Worm (Caenorhabditis elegans) whole organism, late embryonic: Measurements from ENCODE around the gene F44E2.6.
A peak's percentile ranks its signal among the peaks of the same experiment; 100 is the strongest.

ENCODE experiments used
- C08G9.2 ChIP-seq: sonication (generic microtip); optimal IDR thresholded peaks from 2 replicates; lab custom pipeline; 2016; ENCODE audit warnings: mild to moderate bottlenecking, missing genetic modification characterization, moderate library complexity, missing compliant biosample characterization
- C38D4.7 ChIP-seq: fragments of 200-800 bp; sonication (Bioruptor generic); optimal IDR thresholded peaks from 2 replicates; lab custom pipeline; 2018; ENCODE audit warnings: mild to moderate bottlenecking, missing genetic modification characterization, moderate library complexity, missing compliant biosample characterization
- K02D7.2 ChIP-seq: sonication (generic microtip); optimal IDR thresholded peaks from 2 replicates; lab custom pipeline; 2017; ENCODE audit warnings: mild to moderate bottlenecking, missing genetic modification characterization, missing compliant biosample characterization
- T23F11.4 ChIP-seq: fragments of 200-800 bp; sonication (Bioruptor generic); optimal IDR thresholded peaks from 2 replicates; lab custom pipeline; 2018; ENCODE audit warnings: mild to moderate bottlenecking, missing genetic modification characterization, missing compliant biosample characterization
- Y22D7AL.16 ChIP-seq: sonication (generic microtip); optimal IDR thresholded peaks from 2 replicates; lab custom pipeline; 2016; ENCODE audit warnings: missing genetic modification characterization, missing compliant biosample characterization
- ama-1 ChIP-seq: fragments of 150-350 bp; optimal IDR thresholded peaks from 2 replicates; lab custom pipeline; 2014
- ceh-14 ChIP-seq: sonication (generic microtip); optimal IDR thresholded peaks from 2 replicates; lab custom pipeline; 2016; ENCODE audit warnings: missing genotype, missing genetic modification characterization, missing compliant biosample characterization
- ceh-18 ChIP-seq: sonication (generic microtip); optimal IDR thresholded peaks from 2 replicates; lab custom pipeline; 2016; ENCODE audit warnings: missing genetic modification characterization, missing compliant biosample characterization
- ceh-22 ChIP-seq: sonication (generic microtip); optimal IDR thresholded peaks from 2 replicates; lab custom pipeline; 2017; ENCODE audit warnings: missing biosample characterization, missing genetic modification characterization
- ceh-24 ChIP-seq: sonication (generic microtip); optimal IDR thresholded peaks from 2 replicates; lab custom pipeline; 2016; ENCODE audit warnings: mild to moderate bottlenecking, missing genetic modification characterization, missing compliant biosample characterization
- ceh-31 ChIP-seq: sonication (generic microtip); optimal IDR thresholded peaks from 2 replicates; lab custom pipeline; 2016; ENCODE audit warnings: missing genetic modification characterization, missing compliant biosample characterization
- ceh-34 ChIP-seq: sonication (generic microtip); optimal IDR thresholded peaks from 2 replicates; lab custom pipeline; 2016; ENCODE audit warnings: mild to moderate bottlenecking, missing genetic modification characterization, missing compliant biosample characterization
- ceh-45 ChIP-seq: fragments of 200-800 bp; sonication (Bioruptor generic); IDR thresholded peaks from 2 replicates; pipeline ENCODE4 v1.3.6; 2022; ENCODE audit warnings: missing genetic modification reagents, missing genetic modification characterization, missing compliant biosample characterization
- ceh-48 ChIP-seq: sonication (generic microtip); optimal IDR thresholded peaks from 2 replicates; lab custom pipeline; 2016; ENCODE audit warnings: missing genetic modification characterization, inconsistent platforms, missing compliant biosample characterization
- ceh-6 ChIP-seq: fragments of 200-800 bp; sonication (Bioruptor generic); optimal IDR thresholded peaks from 2 replicates; lab custom pipeline; 2018; ENCODE audit warnings: mild to moderate bottlenecking, missing genetic modification characterization, missing compliant biosample characterization
- ceh-9 ChIP-seq: sonication (generic microtip); optimal IDR thresholded peaks from 2 replicates; lab custom pipeline; 2016; ENCODE audit warnings: mild to moderate bottlenecking, missing genetic modification characterization, inconsistent platforms, missing compliant biosample characterization
- che-1 ChIP-seq: sonication (generic microtip); optimal IDR thresholded peaks from 2 replicates; lab custom pipeline; 2016; ENCODE audit warnings: mild to moderate bottlenecking, missing genetic modification characterization, missing compliant biosample characterization
- dve-1 ChIP-seq: sonication (generic microtip); optimal IDR thresholded peaks from 2 replicates; lab custom pipeline; 2017; ENCODE audit warnings: antibody characterized with exemption, mild to moderate bottlenecking, missing genetic modification characterization, missing compliant biosample characterization
- elt-4 ChIP-seq: sonication (generic microtip); optimal IDR thresholded peaks from 2 replicates; lab custom pipeline; 2016; ENCODE audit warnings: missing genetic modification characterization, missing compliant biosample characterization
- fkh-10 ChIP-seq: fragments of 150-350 bp; optimal IDR thresholded peaks from 2 replicates; lab custom pipeline; 2014; ENCODE audit warnings: missing biosample characterization, missing genetic modification reagents, missing genetic modification characterization
- fkh-6 ChIP-seq: sonication (generic microtip); optimal IDR thresholded peaks from 2 replicates; lab custom pipeline; 2016; ENCODE audit warnings: missing genetic modification characterization, missing compliant biosample characterization
- hlh-6 ChIP-seq: sonication (generic microtip); optimal IDR thresholded peaks from 2 replicates; lab custom pipeline; 2016; ENCODE audit warnings: missing genotype, missing genetic modification characterization, missing compliant biosample characterization
- hlh-8 ChIP-seq: sonication (generic microtip); optimal IDR thresholded peaks from 2 replicates; lab custom pipeline; 2016; ENCODE audit warnings: missing genotype, missing genetic modification characterization, missing compliant biosample characterization
- madf-2 ChIP-seq: sonication (generic microtip); optimal IDR thresholded peaks from 2 replicates; lab custom pipeline; 2017; ENCODE audit warnings: missing genetic modification characterization, missing compliant biosample characterization
- nfya-1 ChIP-seq: sonication (generic microtip); optimal IDR thresholded peaks from 2 replicates; lab custom pipeline; 2017; ENCODE audit warnings: missing genetic modification characterization, mild to moderate bottlenecking, missing compliant biosample characterization, antibody characterized with exemption, moderate library complexity
- nhr-11 ChIP-seq: fragments of 150-350 bp; optimal IDR thresholded peaks from 2 replicates; lab custom pipeline; 2014; ENCODE audit warnings: missing biosample characterization, missing genetic modification characterization
- npax-4 ChIP-seq: sonication (generic microtip); optimal IDR thresholded peaks from 2 replicates; lab custom pipeline; 2016; ENCODE audit warnings: missing genetic modification characterization, missing compliant biosample characterization
- pag-3 ChIP-seq: sonication (generic microtip); optimal IDR thresholded peaks from 2 replicates; lab custom pipeline; 2016; ENCODE audit warnings: missing compliant biosample characterization, missing genetic modification characterization, borderline replicate concordance
- pat-9 ChIP-seq: fragments of 200-800 bp; sonication (Bioruptor generic); optimal IDR thresholded peaks from 2 replicates; lab custom pipeline; 2018; ENCODE audit warnings: mild to moderate bottlenecking, missing genetic modification characterization, moderate library complexity, missing compliant biosample characterization
- pqm-1 ChIP-seq: sonication (generic microtip); optimal IDR thresholded peaks from 2 replicates; lab custom pipeline; 2016; ENCODE audit warnings: missing genetic modification characterization, missing compliant biosample characterization
- pros-1 ChIP-seq: fragments of 150-350 bp; optimal IDR thresholded peaks from 2 replicates; lab custom pipeline; 2014; ENCODE audit warnings: missing biosample characterization, missing genetic modification reagents, missing genetic modification characterization
- ref-2 ChIP-seq: sonication (generic microtip); optimal IDR thresholded peaks from 2 replicates; lab custom pipeline; 2016; ENCODE audit warnings: missing genetic modification characterization, missing compliant biosample characterization
- rnt-1 ChIP-seq: sonication (generic microtip); optimal IDR thresholded peaks from 2 replicates; lab custom pipeline; 2016; ENCODE audit warnings: missing genetic modification characterization, missing compliant biosample characterization
- sdc-2 ChIP-seq: sonication (generic microtip); optimal IDR thresholded peaks from 2 replicates; lab custom pipeline; 2016; ENCODE audit warnings: missing genotype, missing genetic modification characterization, missing compliant biosample characterization
- sox-2 ChIP-seq: fragments of 200-800 bp; sonication (Bioruptor generic); IDR thresholded peaks from 2 replicates; pipeline ENCODE4 v1.3.6; 2022; ENCODE audit warnings: missing genetic modification reagents, missing genetic modification characterization, missing compliant biosample characterization
- syd-9 ChIP-seq: sonication (generic microtip); optimal IDR thresholded peaks from 2 replicates; lab custom pipeline; 2016; ENCODE audit warnings: mild to moderate bottlenecking, missing genetic modification characterization, moderate library complexity, missing compliant biosample characterization
- tbx-2 ChIP-seq: sonication (generic microtip); optimal IDR thresholded peaks from 2 replicates; lab custom pipeline; 2016; ENCODE audit warnings: missing genetic modification characterization, missing compliant biosample characterization
- tbx-7 ChIP-seq: sonication (generic microtip); optimal IDR thresholded peaks from 2 replicates; lab custom pipeline; 2016; ENCODE audit warnings: missing genotype, missing genetic modification characterization, missing compliant biosample characterization
- ttx-3 ChIP-seq: sonication (generic microtip); optimal IDR thresholded peaks from 2 replicates; lab custom pipeline; 2016; ENCODE audit warnings: missing genetic modification reagents, missing genetic modification characterization, missing compliant biosample characterization
- unc-3 ChIP-seq, 2 experiments: fragments of 200-800 bp in 1 of 2; sonication (Bioruptor generic) in 1 of 2; sonication (generic microtip) in 1 of 2; conservative IDR thresholded peaks in 1 of 2; optimal IDR thresholded peaks in 1 of 2; 2 replicates each; pipeline versions ENCODE4 v1.3.6 to Lab custom; 2016 to 2022; ENCODE audit warnings: missing compliant biosample characterization in 2 of 2, missing genetic modification characterization in 2 of 2, missing genetic modification reagents in 1 of 2
- unc-42 ChIP-seq: sonication (generic microtip); optimal IDR thresholded peaks from 2 replicates; lab custom pipeline; 2016; ENCODE audit warnings: missing genotype, missing genetic modification characterization, missing compliant biosample characterization
- unc-55 ChIP-seq: sonication (generic microtip); optimal IDR thresholded peaks from 2 replicates; lab custom pipeline; 2017; ENCODE audit warnings: missing biosample characterization, missing genetic modification reagents, missing genetic modification characterization
- zip-5 ChIP-seq: sonication (generic microtip); optimal IDR thresholded peaks from 2 replicates; lab custom pipeline; 2016; ENCODE audit warnings: missing genetic modification characterization, missing compliant biosample characterization
- ztf-16 ChIP-seq: sonication (generic microtip); optimal IDR thresholded peaks from 2 replicates; lab custom pipeline; 2017; ENCODE audit warnings: missing genetic modification characterization, missing compliant biosample characterization

The F44E2.6 gene

ce11 chrIII:8882333-8882732, 37.3 kb upstream of the F44E2.6 start:
- TF ChIP-seq unc-42 (tag; lab: Kevin White, UChicago) (no peak), C08G9.2 (no peak), ttx-3 (tag; lab: Kevin White, UChicago) (no peak), pqm-1 (no peak), hlh-8 (tag; lab: Kevin White, UChicago) (no peak), npax-4 (tag; lab: Kevin White, UChicago) (no peak), ceh-48 (tag; lab: Kevin White, UChicago) (no peak), elt-4 (tag; lab: Kevin White, UChicago) (no peak), madf-2 (no peak), Y22D7AL.16 (tag; lab: Kevin White, UChicago) (no peak)

- no peak for TF ChIP-seq ref-2 (tag; lab: Kevin White, UChicago)
Observed at ce11 chrIII:8878960-8879359, 33.9 kb upstream of the F44E2.6 start.

DNA sequence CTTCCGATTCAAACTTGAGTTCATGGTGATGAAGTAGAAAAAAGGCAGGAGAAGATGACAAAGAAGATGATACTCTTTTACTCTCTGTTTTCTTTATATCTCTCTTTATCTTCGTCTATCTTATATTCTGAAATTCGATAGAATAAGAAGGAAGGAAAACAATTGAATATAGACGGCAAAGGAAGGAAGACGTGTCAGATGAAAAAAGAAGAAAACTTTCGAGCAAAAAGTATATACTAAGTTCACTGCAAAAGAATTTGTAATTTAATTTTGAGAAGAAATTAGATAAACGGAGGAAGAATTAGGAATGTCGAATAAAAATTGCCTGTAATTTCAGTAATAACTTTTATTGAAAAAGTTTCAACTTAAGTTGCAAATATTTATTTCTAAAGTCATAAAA, 32.0 kb upstream of the F44E2.6 start, which contains the start of gene K01F9.2:
K01F9.2 (minus strand) TSS at position 127 of the 400 bp plus-strand sequence.
- TF ChIP-seq dve-1 (tag; lab: Kevin White, UChicago) (no peak), unc-42 (tag; lab: Kevin White, UChicago) (peak; percentile 85), syd-9 (tag; lab: Kevin White, UChicago) (no peak), sdc-2 (tag; lab: Kevin White, UChicago) (no peak)

- TF ChIP-seq tbx-7 (tag; lab: Kevin White, UChicago) (peak; percentile 6), syd-9 (tag; lab: Kevin White, UChicago) (peak; percentile 86), ztf-16 (tag; lab: Kevin White, UChicago) (peak; percentile 36), ceh-31 (peak; percentile 94), nhr-11 (no peak), ceh-6 (GFP tag; lab: Kevin White, UChicago) (peak; percentile 28), K02D7.2 (tag; lab: Kevin White, UChicago) (no peak), npax-4 (tag; lab: Kevin White, UChicago) (no peak), hlh-6 (tag; lab: Kevin White, UChicago) (peak; percentile 11), nfya-1 (tag; lab: Kevin White, UChicago) (peak; percentile 94), pag-3 (tag; lab: Kevin White, UChicago) (no peak), sdc-2 (tag; lab: Kevin White, UChicago) (peak; percentile 70), dve-1 (tag; lab: Kevin White, UChicago) (no peak), madf-2 (peak; percentile 17), ceh-9 (tag; lab: Kevin White, UChicago) (no peak), sox-2 (GFP tag; lab: Robert Waterston, UW) (no peak), zip-5 (no peak), ceh-14 (tag; lab: Kevin White, UChicago) (peak; percentile 75), ceh-45 (no peak), unc-55 (GFP tag; lab: Kevin White, UChicago) (peak; percentile 89), rnt-1 (peak; percentile 86), unc-3 (GFP tag; conservative IDR thresholded peaks at IDR 0.05; lab: Robert Waterston, UW) (no peak), unc-3 (tag; optimal IDR thresholded peaks at IDR 0.05; lab: Kevin White, UChicago) (peak; percentile 61), ceh-22 (tag; lab: Kevin White, UChicago) (no peak), ceh-24 (no peak), pat-9 (tag; lab: Kevin White, UChicago) (peak; percentile 64), che-1 (tag; lab: Kevin White, UChicago) (peak; percentile 23), fkh-10 (GFP tag; lab: Kevin White, UChicago) (no peak), pqm-1 (peak; percentile 14), tbx-2 (tag; lab: Kevin White, UChicago) (peak; percentile 90), C38D4.7 (GFP tag; lab: Kevin White, UChicago) (no peak), pros-1 (tag; lab: Kevin White, UChicago) (peak; percentile 85), ceh-48 (tag; lab: Kevin White, UChicago) (no peak), unc-42 (tag; lab: Kevin White, UChicago) (peak; percentile 83), ceh-18 (peak; percentile 95), ceh-34 (peak; percentile 80), ama-1 (lab: Kevin White, UChicago) (peak; percentile 70), T23F11.4 (GFP tag; lab: Kevin White, UChicago) (peak; percentile 63), fkh-6 (tag; lab: Kevin White, UChicago) (peak; percentile 51)
Observed at ce11 chrIII:8873990-8874668, 29.1 kb upstream of the F44E2.6 start.
